Worm (Caenorhabditis elegans): ENCODE data around the gene EEED8.13.

ce11 chrII:5365645-5366044, 46.7 kb downstream of the EEED8.13 start, which contains the start of gene F09E5.16:
- TF ChIP-seq ztf-4 (tag; optimal IDR thresholded peaks at IDR 0.05) (no peak), unc-62 (GFP tag; optimal IDR thresholded peaks at IDR 0.05) (no peak), nhr-25 (tag; optimal IDR thresholded peaks at IDR 0.05) (no peak), nhr-11 (tag; optimal IDR thresholded peaks at IDR 0.05) (no peak), lsy-2 (tag; optimal IDR thresholded peaks at IDR 0.05) (no peak), ceh-82 (tag; optimal IDR thresholded peaks at IDR 0.05) (no peak), unc-39 (tag; optimal IDR thresholded peaks at IDR 0.05) (no peak), mdl-1 (tag; optimal IDR thresholded peaks at IDR 0.05) (no peak)

Data from whole organism, L2 larva.